Fruit fly (Drosophila melanogaster) whole organism, embryonic: ENCODE results near the gene SLC5A11.

Experiments
- BEAF-32 ChIP-seq: fragments of 200-800 bp; sonication (Bioruptor generic); optimal IDR thresholded peaks from 3 replicates; lab custom pipeline; 2017; ENCODE audit warnings: missing biosample characterization, missing genetic modification characterization, mild to moderate bottlenecking, moderate library complexity, missing genetic modification reagents
- Bteb2 ChIP-seq: fragments of 200-800 bp; sonication (Bioruptor generic); optimal IDR thresholded peaks from 2 replicates; lab custom pipeline; 2016; ENCODE audit warnings: missing biosample characterization, missing genetic modification characterization
- CG1024 ChIP-seq: fragments of 200-800 bp; sonication (Bioruptor generic); IDR thresholded peaks from 2 replicates; pipeline ENCODE4 v1.3.6; 2022; ENCODE audit warnings: missing biosample characterization, missing genetic modification characterization
- CG3726 ChIP-seq: fragments of 200-800 bp; sonication (Bioruptor generic); IDR thresholded peaks from 3 replicates; pipeline ENCODE4, ENCODE4 v1.3.6; 2022; ENCODE audit warnings: missing biosample characterization, missing genetic modification characterization
- ap ChIP-seq: fragments of 200-800 bp; sonication (Bioruptor generic); IDR thresholded peaks from 2 replicates; pipeline ENCODE4 v1.3.6; 2022; ENCODE audit warnings: missing biosample characterization, missing genetic modification characterization
- sisA ChIP-seq: fragments of 200-800 bp; sonication (Bioruptor generic); IDR thresholded peaks from 2 replicates; pipeline ENCODE4 v1.3.6; 2022; ENCODE audit warnings: missing biosample characterization, missing genetic modification characterization

- TF ChIP-seq ap (GFP tag; lab: Robert Waterston, UW) = no peak
- TF ChIP-seq CG3726 = no peak
- no peak for TF ChIP-seq CG1024
- no peak for TF ChIP-seq BEAF-32 (GFP tag; lab: Kevin White, UChicago)
- no peak for TF ChIP-seq Bteb2 (GFP tag; lab: Kevin White, UChicago)
- no peak for TF ChIP-seq sisA (GFP tag; lab: Robert Waterston, UW)
These were observed 14.3 kb downstream of the SLC5A11 start, which contains the start of gene CG34134 for dm6 chr2L:8190681-8191080.
